Worm (Caenorhabditis elegans) whole organism, early embryonic: ENCODE measurements around the gene ceh-23.

ENCODE experiments used
- B0310.2 ChIP-seq: sonication (generic microtip); optimal IDR thresholded peaks from 2 replicates; lab custom pipeline; 2016; ENCODE audit warnings: mild to moderate bottlenecking, missing genetic modification characterization, missing compliant biosample characterization
- F13C5.2 ChIP-seq: sonication (generic microtip); optimal IDR thresholded peaks from 2 replicates; lab custom pipeline; 2017; ENCODE audit warnings: mild to moderate bottlenecking, missing genetic modification characterization, inconsistent platforms, missing compliant biosample characterization
- ama-1 ChIP-seq: fragments of 150-350 bp; optimal IDR thresholded peaks from 2 replicates; lab custom pipeline; 2014
- ceh-13 ChIP-seq: fragments of 200-800 bp; sonication (Bioruptor generic); optimal IDR thresholded peaks from 2 replicates; lab custom pipeline; 2018; ENCODE audit warnings: mild to moderate bottlenecking, missing genetic modification characterization, missing compliant biosample characterization
- flt-1 ChIP-seq: fragments of 200-800 bp; sonication (Bioruptor generic); IDR thresholded peaks from 2 replicates; pipeline ENCODE4 v1.3.6; 2022; ENCODE audit warnings: missing genetic modification characterization, missing compliant biosample characterization
- hmbx-1 ChIP-seq: sonication (generic microtip); optimal IDR thresholded peaks from 2 replicates; lab custom pipeline; 2016; ENCODE audit warnings: mild to moderate bottlenecking, missing genetic modification characterization, missing compliant biosample characterization
- hmg-4 ChIP-seq: fragments of 200-800 bp; sonication (Bioruptor generic); optimal IDR thresholded peaks from 2 replicates; lab custom pipeline; 2018; ENCODE audit warnings: mild to moderate bottlenecking, missing genetic modification characterization, missing compliant biosample characterization
- hnd-1 ChIP-seq: sonication (generic microtip); optimal IDR thresholded peaks from 2 replicates; lab custom pipeline; 2016; ENCODE audit warnings: missing genetic modification characterization, missing compliant biosample characterization
- pes-1 ChIP-seq: fragments of 200-800 bp; sonication (Bioruptor generic); IDR thresholded peaks from 2 replicates; pipeline ENCODE4 v1.3.6; 2022; ENCODE audit warnings: missing genetic modification reagents, missing genetic modification characterization, missing compliant biosample characterization
- scrt-1 ChIP-seq: fragments of 200-800 bp; sonication (Bioruptor generic); IDR thresholded peaks from 2 replicates; pipeline ENCODE4 v1.3.6; 2022; ENCODE audit warnings: missing genetic modification characterization, missing compliant biosample characterization
- sea-1 ChIP-seq: fragments of 200-800 bp; sonication (Bioruptor generic); conservative IDR thresholded peaks from 2 replicates; pipeline ENCODE4 v1.3.6; 2022; ENCODE audit warnings: missing genetic modification characterization, missing compliant biosample characterization
- tbx-11 ChIP-seq: fragments of 200-800 bp; sonication (Bioruptor generic); IDR thresholded peaks from 2 replicates; pipeline ENCODE4 v1.3.6; 2022; ENCODE audit warnings: missing genetic modification characterization, missing compliant biosample characterization
- tbx-37 ChIP-seq: fragments of 200-800 bp; sonication (Bioruptor generic); conservative IDR thresholded peaks from 2 replicates; pipeline ENCODE4 v1.3.6; 2022; ENCODE audit warnings: missing genetic modification reagents, missing genetic modification characterization, missing compliant biosample characterization
- tra-4 ChIP-seq: sonication (generic microtip); optimal IDR thresholded peaks from 2 replicates; lab custom pipeline; 2017; ENCODE audit warnings: missing genetic modification characterization, missing compliant biosample characterization

ce11 chrIII:7816463-7816862 lies 22.9 kb upstream of the ceh-23 start:
- TF ChIP-seq hmg-4 (GFP tag; lab: Kevin White, UChicago) (no peak), tbx-11 (GFP tag; lab: Robert Waterston, UW) (no peak), sea-1 (GFP tag; lab: Robert Waterston, UW) (no peak), ama-1 (lab: Kevin White, UChicago) (no peak), pes-1 (no peak), ceh-13 (no peak), hnd-1 (tag; lab: Kevin White, UChicago) (no peak), flt-1 (GFP tag; lab: Robert Waterston, UW) (no peak), B0310.2 (tag; lab: Kevin White, UChicago) (no peak), scrt-1 (GFP tag; lab: Robert Waterston, UW) (no peak), tra-4 (no peak), tbx-37 (GFP tag; lab: Robert Waterston, UW) (no peak), hmbx-1 (tag; lab: Kevin White, UChicago) (no peak), F13C5.2 (tag; lab: Kevin White, UChicago) (no peak)
